Worm (Caenorhabditis elegans): Measurements from ENCODE around the gene srbc-12.

DNA sequence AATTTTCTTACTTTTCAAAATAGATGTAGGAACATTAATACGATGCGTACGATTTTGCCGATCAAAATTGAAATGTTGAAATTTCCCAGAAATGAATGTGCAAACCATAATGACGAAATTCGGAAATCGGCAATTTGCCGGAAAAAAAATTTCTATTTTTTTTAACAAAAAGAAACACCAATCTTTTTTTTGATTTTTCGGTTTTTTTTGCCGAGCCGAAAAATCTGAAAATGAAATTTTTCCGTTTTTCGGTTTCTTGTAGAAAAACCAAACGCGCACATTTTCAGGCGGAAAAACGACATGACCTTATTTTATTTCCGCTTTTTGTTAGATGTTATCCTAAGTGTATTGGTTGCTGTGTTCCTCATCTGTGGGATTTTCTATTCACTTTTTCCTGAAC, 2.1 kb upstream of the srbc-12 start, which contains the start of gene srbc-13:
- TF ChIP-seq elt-4 (tag; optimal IDR thresholded peaks at IDR 0.05) (no peak), ama-1 (optimal IDR thresholded peaks at IDR 0.05) (no peak), unc-86 (tag; optimal IDR thresholded peaks at IDR 0.05) (no peak), ahr-1 (tag; optimal IDR thresholded peaks at IDR 0.05) (no peak), fkh-10 (GFP tag; optimal IDR thresholded peaks at IDR 0.05) (no peak), ceh-14 (tag; optimal IDR thresholded peaks at IDR 0.05) (no peak), pros-1 (tag; optimal IDR thresholded peaks at IDR 0.05) (no peak)

Measured in whole organism, late embryonic.